Fruit fly (Drosophila melanogaster): ENCODE data around the gene Mcr.

Gene Mcr

DNA sequence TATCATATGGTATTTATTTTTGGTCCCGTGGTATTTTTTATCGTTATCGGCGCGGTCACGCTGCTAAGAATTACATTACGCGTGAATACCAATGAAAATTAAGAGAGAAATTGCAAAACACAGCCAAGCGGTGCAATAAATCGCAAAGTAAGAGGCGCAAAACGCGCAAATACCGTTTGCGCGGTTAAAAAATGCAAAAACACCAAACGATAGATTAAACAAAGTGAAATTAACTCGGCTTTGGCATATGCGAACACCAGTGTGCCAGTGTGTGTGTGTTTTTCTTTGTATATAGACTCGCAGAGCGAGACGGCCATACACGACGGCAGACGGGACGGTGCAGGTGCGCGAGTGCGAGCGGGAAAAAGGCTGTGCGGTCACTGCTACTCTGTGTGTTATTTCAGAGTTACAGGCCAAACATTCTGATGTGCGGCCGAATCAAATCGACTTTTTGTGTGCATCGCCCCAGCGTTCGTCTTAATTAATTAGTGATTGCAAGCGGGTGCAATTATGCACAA lies 52.0 kb downstream of the Mcr start, which contains the start of gene Cka (continued):
- TF ChIP-seq lz (GFP tag; optimal IDR thresholded peaks at IDR 0.05) (no peak), CG3032 (tag; optimal IDR thresholded peaks at IDR 0.05) (no peak), fd59A (GFP tag; optimal IDR thresholded peaks at IDR 0.05) (no peak), CG6276 (GFP tag; optimal IDR thresholded peaks at IDR 0.05) (no peak), CG32006 (GFP tag; optimal IDR thresholded peaks at IDR 0.05) (no peak), ss (GFP tag; optimal IDR thresholded peaks at IDR 0.05) (peak; percentile 21 to 40), Ets96B (tag; optimal IDR thresholded peaks at IDR 0.05) (no peak), CG8119 (GFP tag; IDR thresholded peaks at IDR 0.05) (peak; percentile 19; the same call in 1 of the 3 replicates), fd85E (GFP tag; optimal IDR thresholded peaks at IDR 0.05) (no peak), CG1621 (tag; optimal IDR thresholded peaks at IDR 0.05) (peak; percentile 39), CG6163 (GFP tag; IDR thresholded peaks at IDR 0.05) (0 out of 3 replicates have a peak, but pooled peaks have one; percentile 21), Smox (GFP tag; optimal IDR thresholded peaks at IDR 0.05) (no peak), CG4318 (GFP tag; optimal IDR thresholded peaks at IDR 0.05) (no peak), Eip78C (GFP tag) (peak; percentile 73), CG6792 (GFP tag; optimal IDR thresholded peaks at IDR 0.05) (no peak), CG16779 (tag; optimal IDR thresholded peaks at IDR 0.05) (no peak), net (GFP tag; optimal IDR thresholded peaks at IDR 0.05) (peak; percentile 13), Sox14 (GFP tag; optimal IDR thresholded peaks at IDR 0.05) (peak; percentile 76), Sox102F (GFP tag; optimal IDR thresholded peaks at IDR 0.05) (no peak), eg (GFP tag; IDR thresholded peaks at IDR 0.05) (peak; percentile 63), CG10631 (GFP tag; optimal IDR thresholded peaks at IDR 0.05) (no peak), spab (GFP tag; optimal IDR thresholded peaks at IDR 0.05) (no peak), CG6808 (GFP tag; optimal IDR thresholded peaks at IDR 0.05) (peak; percentile 14), Lpt (GFP tag; optimal IDR thresholded peaks at IDR 0.05) (no peak), CG11902 (GFP tag; optimal IDR thresholded peaks at IDR 0.05) (no peak), fkh (GFP tag; optimal IDR thresholded peaks at IDR 0.05) (peak; percentile 92), Hr39 (GFP tag; optimal IDR thresholded peaks at IDR 0.05) (no peak), Sox15 (GFP tag; optimal IDR thresholded peaks at IDR 0.05) (no peak), achi (GFP tag; optimal IDR thresholded peaks at IDR 0.05) (no peak), svp (GFP tag) (no peak), OdsH (GFP tag; optimal IDR thresholded peaks at IDR 0.05) (no peak), Gug (GFP tag; IDR thresholded peaks at IDR 0.05) (no peak), CG9139 (GFP tag; optimal IDR thresholded peaks at IDR 0.05) (peak; percentile 27)

DNA sequence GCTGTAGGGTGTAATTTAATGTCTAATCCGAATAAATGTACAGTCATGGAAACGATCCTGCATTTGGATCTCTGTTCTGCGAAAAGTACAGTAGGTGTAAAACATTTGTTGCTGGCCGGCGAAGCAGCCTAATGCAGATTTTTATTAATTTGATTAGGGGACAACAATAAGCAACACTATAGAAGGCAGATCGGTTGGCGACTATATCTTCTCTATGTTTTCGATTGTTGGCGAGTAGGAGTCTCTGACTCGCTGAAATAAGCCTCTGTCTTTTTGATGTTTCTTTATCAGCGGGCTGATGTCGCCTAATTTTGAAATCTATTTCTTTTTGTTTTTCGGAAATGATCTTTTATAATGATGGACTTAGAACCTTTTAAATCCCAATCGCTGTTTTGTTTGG lies 52.7 kb downstream of the Mcr start:
- TF ChIP-seq Hr4 (GFP tag; optimal IDR thresholded peaks at IDR 0.05) (peak; percentile 25), Gug (GFP tag; IDR thresholded peaks at IDR 0.05) (no peak), Eip75B (GFP tag; optimal IDR thresholded peaks at IDR 0.05) (no peak)

DNA sequence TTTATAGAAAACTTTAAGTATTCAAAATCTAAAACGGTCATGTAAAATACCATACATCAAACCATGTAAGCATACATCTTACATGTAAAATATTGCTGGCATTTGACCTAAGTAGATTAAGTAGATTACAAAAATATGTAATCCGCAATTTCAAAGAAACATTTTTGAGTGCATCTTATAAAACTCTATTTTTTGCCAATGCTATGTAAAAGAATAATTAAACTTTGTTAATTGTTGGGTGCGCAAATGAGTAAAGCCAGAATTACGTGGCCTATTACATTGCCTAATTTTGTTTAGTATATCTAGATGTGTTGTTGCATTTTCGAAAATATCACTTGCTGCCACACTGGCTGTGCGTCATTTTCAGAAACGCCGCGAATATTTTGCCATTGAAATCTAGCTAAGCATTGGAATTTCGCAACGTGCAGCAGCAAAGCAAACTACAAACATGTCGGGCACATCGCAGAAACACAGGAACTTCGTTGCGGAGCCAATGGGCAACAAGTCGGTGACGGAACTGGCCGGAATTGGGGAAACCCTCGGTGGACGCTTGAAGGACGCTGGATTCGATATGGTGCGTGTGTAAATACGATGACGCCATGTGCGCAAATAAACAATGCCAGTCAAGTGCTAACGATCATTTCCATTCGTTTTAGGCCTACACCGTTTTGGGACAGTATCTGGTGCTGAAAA lies 53.5 kb downstream of the Mcr start, which contains the start of gene baf:
TSS of gene baf (plus strand) at position 303 of the 693 bp plus-strand sequence.
- no peak for TF ChIP-seq esn (GFP tag; optimal IDR thresholded peaks at IDR 0.05)
- TF ChIP-seq Hr38 (GFP tag; optimal IDR thresholded peaks at IDR 0.05) = no peak
- TF ChIP-seq CG3032 (tag; optimal IDR thresholded peaks at IDR 0.05) = peak; percentile 7
- TF ChIP-seq CG6854 (GFP tag; optimal IDR thresholded peaks at IDR 0.05) = peak; percentile 45
- TF ChIP-seq svp (GFP tag) = no peak
- no peak for TF ChIP-seq Eip93F (GFP tag; optimal IDR thresholded peaks at IDR 0.05)
- TF ChIP-seq fkh (GFP tag; optimal IDR thresholded peaks at IDR 0.05) = peak; percentile 89
- TF ChIP-seq achi (GFP tag; optimal IDR thresholded peaks at IDR 0.05) = peak; percentile 58
- no peak for TF ChIP-seq CG6792 (GFP tag; optimal IDR thresholded peaks at IDR 0.05)
- TF ChIP-seq CG4318 (GFP tag; optimal IDR thresholded peaks at IDR 0.05) = no peak
- no peak for TF ChIP-seq Sox14 (GFP tag; optimal IDR thresholded peaks at IDR 0.05)
- peak; percentile 36 to 38 for TF ChIP-seq ss (GFP tag; optimal IDR thresholded peaks at IDR 0.05)
- TF ChIP-seq Eip78C (GFP tag) = peak; percentile 71
- TF ChIP-seq Ets21C (GFP tag; optimal IDR thresholded peaks at IDR 0.05) = no peak
- TF ChIP-seq cyc (GFP tag; optimal IDR thresholded peaks at IDR 0.05) = no peak
- TF ChIP-seq CG8319 (GFP tag; optimal IDR thresholded peaks at IDR 0.05) = no peak
